Worm (Caenorhabditis elegans) whole organism, L4 larva: ENCODE measurements around the gene C08D8.7.
A peak's percentile ranks its signal among the peaks of the same experiment; 100 is the strongest.

Source experiments
- D1046.2 ChIP-seq: fragments of 200-800 bp; sonication (Bioruptor generic); IDR thresholded peaks from 2 replicates; pipeline ENCODE4 v1.3.6; 2022; ENCODE audit warnings: missing genetic modification characterization, missing compliant biosample characterization
- F26F4.8 ChIP-seq: fragments of 200-800 bp; sonication (Bioruptor generic); conservative IDR thresholded peaks from 2 replicates; pipeline ENCODE4 v1.3.6; 2022; ENCODE audit warnings: missing genetic modification characterization, missing compliant biosample characterization
- F37D6.2 ChIP-seq: sonication (generic microtip); optimal IDR thresholded peaks from 2 replicates; lab custom pipeline; 2016; ENCODE audit warnings: mild to moderate bottlenecking, missing genetic modification characterization, missing compliant biosample characterization
- F44E2.7 ChIP-seq: fragments of 200-800 bp; sonication (Bioruptor generic); IDR thresholded peaks from 2 replicates; pipeline ENCODE4 v2.1.2; 2022; ENCODE audit warnings: missing genetic modification characterization, missing compliant biosample characterization
- R02D3.7 ChIP-seq: fragments of 150-350 bp; sonication (generic microtip); optimal IDR thresholded peaks from 3 replicates; lab custom pipeline; 2014; ENCODE audit warnings: missing biosample characterization, missing genetic modification characterization
- T20F7.1 ChIP-seq: fragments of 200-800 bp; sonication (Bioruptor generic); optimal IDR thresholded peaks from 2 replicates; lab custom pipeline; 2018; ENCODE audit warnings: mild to moderate bottlenecking, missing genetic modification characterization, missing compliant biosample characterization
- T26A8.4 ChIP-seq: fragments of 200-800 bp; sonication (Bioruptor generic); IDR thresholded peaks from 2 replicates; pipeline ENCODE4 v1.3.6; 2022; ENCODE audit warnings: missing genetic modification characterization, missing compliant biosample characterization
- Y105C5A.15 ChIP-seq: fragments of 200-800 bp; sonication (Bioruptor generic); IDR thresholded peaks from 2 replicates; pipeline ENCODE4 v1.3.6; 2022; ENCODE audit warnings: missing genetic modification characterization, missing compliant biosample characterization
- Y5F2A.4 ChIP-seq: fragments of 200-800 bp; sonication (Bioruptor generic); optimal IDR thresholded peaks from 2 replicates; lab custom pipeline; 2018; ENCODE audit warnings: mild to moderate bottlenecking, missing genetic modification characterization, missing compliant biosample characterization
- Y75B8A.6 ChIP-seq: fragments of 200-800 bp; sonication (Bioruptor generic); IDR thresholded peaks from 2 replicates; pipeline ENCODE4 v1.3.6; 2022; ENCODE audit warnings: missing genetic modification reagents, missing genetic modification characterization, missing compliant biosample characterization
- ZK337.2 ChIP-seq: fragments of 200-800 bp; sonication (Bioruptor generic); IDR thresholded peaks from 2 replicates; pipeline ENCODE4 v1.3.6; 2022; ENCODE audit warnings: missing genetic modification reagents, missing genetic modification characterization, missing compliant biosample characterization
- aha-1 ChIP-seq: fragments of 150-350 bp; peaks from one replicate; lab custom pipeline; 2014; ENCODE audit warnings: missing biosample characterization, missing genetic modification characterization
- ceh-20 ChIP-seq: fragments of 200-800 bp; sonication (Bioruptor generic); IDR thresholded peaks from 2 replicates; pipeline ENCODE4 v1.3.6; 2022; ENCODE audit warnings: missing genetic modification reagents, missing genetic modification characterization, missing compliant biosample characterization
- ceh-32 ChIP-seq: sonication (generic microtip); optimal IDR thresholded peaks from 2 replicates; lab custom pipeline; 2016; ENCODE audit warnings: mild to moderate bottlenecking, missing genetic modification characterization, missing compliant biosample characterization; ENCODE audit not compliant: poor library complexity
- ceh-44 ChIP-seq: fragments of 200-800 bp; sonication (Bioruptor generic); IDR thresholded peaks from 2 replicates; pipeline ENCODE4 v1.3.6; 2022; ENCODE audit warnings: missing genetic modification reagents, missing genetic modification characterization, missing compliant biosample characterization
- ceh-82 ChIP-seq: sonication (generic microtip); optimal IDR thresholded peaks from 2 replicates; lab custom pipeline; 2017; ENCODE audit warnings: missing biosample characterization, missing genetic modification characterization
- cey-2 ChIP-seq: sonication (generic microtip); optimal IDR thresholded peaks from 3 replicates; lab custom pipeline; 2017; ENCODE audit warnings: missing genetic modification characterization, mild to moderate bottlenecking, missing compliant biosample characterization, antibody characterized with exemption, borderline replicate concordance; ENCODE audit not compliant: insufficient read depth
- dmd-9 ChIP-seq: fragments of 200-800 bp; sonication (Bioruptor generic); IDR thresholded peaks from 2 replicates; pipeline ENCODE4 v1.3.6; 2022; ENCODE audit warnings: missing genetic modification reagents, missing genetic modification characterization, missing compliant biosample characterization
- duxl-1 ChIP-seq: sonication (generic microtip); optimal IDR thresholded peaks from 2 replicates; lab custom pipeline; 2016; ENCODE audit warnings: mild to moderate bottlenecking, missing genetic modification characterization, moderate library complexity, missing compliant biosample characterization; ENCODE audit not compliant: poor library complexity
- dve-1 ChIP-seq: sonication (generic microtip); optimal IDR thresholded peaks from 2 replicates; lab custom pipeline; 2017; ENCODE audit warnings: antibody characterized with exemption, mild to moderate bottlenecking, missing genetic modification characterization, missing compliant biosample characterization; ENCODE audit not compliant: insufficient read depth
- fos-1 ChIP-seq: fragments of 150-350 bp; optimal IDR thresholded peaks from 2 replicates; lab custom pipeline; 2014; ENCODE audit warnings: missing biosample characterization, missing genetic modification characterization
- hlh-30 ChIP-seq: sonication (generic microtip); optimal IDR thresholded peaks from 2 replicates; lab custom pipeline; 2017; ENCODE audit warnings: antibody characterized with exemption, mild to moderate bottlenecking, missing genetic modification characterization, missing compliant biosample characterization; ENCODE audit not compliant: insufficient read depth
- lin-1 ChIP-seq: fragments of 200-800 bp; sonication (Bioruptor generic); IDR thresholded peaks from 2 replicates; pipeline ENCODE4 v1.3.6; 2022; ENCODE audit warnings: missing genetic modification reagents, missing genetic modification characterization, missing compliant biosample characterization
- lin-39 ChIP-seq: fragments of 150-350 bp; optimal IDR thresholded peaks from 2 replicates; lab custom pipeline; 2014; ENCODE audit warnings: missing biosample characterization, missing genetic modification reagents, missing genetic modification characterization
- lir-3 ChIP-seq: sonication (generic microtip); optimal IDR thresholded peaks from 2 replicates; lab custom pipeline; 2016; ENCODE audit warnings: mild to moderate bottlenecking, missing genetic modification characterization, missing compliant biosample characterization
- lsy-2 ChIP-seq, 2 experiments: fragments of 150-350 bp in 1 of 2; sonication (generic microtip) in 1 of 2; optimal IDR thresholded peaks; 2 replicates each; lab custom pipeline; 2014 to 2017; ENCODE audit warnings: missing biosample characterization in 2 of 2, missing genetic modification characterization in 2 of 2
- madf-5 ChIP-seq, 2 experiments: fragments of 200-800 bp; sonication (Bioruptor generic); IDR thresholded peaks; 2 replicates each; pipeline ENCODE4 v1.3.6; 2022; ENCODE audit warnings: missing compliant biosample characterization in 2 of 2, missing genetic modification characterization in 2 of 2
- mdl-1 ChIP-seq, 2 experiments: fragments of 150-350 bp in 1 of 2; sonication (generic microtip) in 1 of 2; optimal IDR thresholded peaks; 2 replicates each; lab custom pipeline; 2014 to 2017; ENCODE audit warnings: missing biosample characterization in 2 of 2, missing genetic modification characterization in 2 of 2
- mep-1 ChIP-seq: fragments of 150-350 bp; sonication (generic microtip); optimal IDR thresholded peaks from 3 replicates; lab custom pipeline; 2014; ENCODE audit warnings: missing biosample characterization, missing genetic modification characterization
- mes-2 ChIP-seq: sonication (generic microtip); optimal IDR thresholded peaks from 2 replicates; lab custom pipeline; 2016; ENCODE audit warnings: missing genotype, mild to moderate bottlenecking, missing genetic modification characterization, missing compliant biosample characterization; ENCODE audit not compliant: poor library complexity, severe bottlenecking
- nhr-102 ChIP-seq: sonication (generic microtip); optimal IDR thresholded peaks from 2 replicates; lab custom pipeline; 2016; ENCODE audit warnings: mild to moderate bottlenecking, missing genetic modification characterization, moderate library complexity, missing compliant biosample characterization
- nhr-11 ChIP-seq: fragments of 150-350 bp; optimal IDR thresholded peaks from 2 replicates; lab custom pipeline; 2014; ENCODE audit warnings: missing biosample characterization, missing genetic modification characterization
- nhr-25 ChIP-seq: sonication (generic microtip); optimal IDR thresholded peaks from 2 replicates; lab custom pipeline; 2017; ENCODE audit warnings: missing genetic modification characterization, mild to moderate bottlenecking, missing compliant biosample characterization, antibody characterized with exemption, moderate library complexity, borderline replicate concordance; ENCODE audit not compliant: insufficient read depth
- nhr-28 ChIP-seq: fragments of 150-350 bp; optimal IDR thresholded peaks from 2 replicates; lab custom pipeline; 2014; ENCODE audit warnings: missing biosample characterization, missing genetic modification characterization
- nhr-41 ChIP-seq: fragments of 200-800 bp; sonication (Bioruptor generic); IDR thresholded peaks from 2 replicates; pipeline ENCODE4 v1.3.6; 2022; ENCODE audit warnings: missing genetic modification reagents, missing genetic modification characterization, missing compliant biosample characterization
- nhr-42 ChIP-seq: fragments of 200-800 bp; sonication (Bioruptor generic); IDR thresholded peaks from 2 replicates; pipeline ENCODE4 v1.3.6; 2022; ENCODE audit warnings: missing genetic modification characterization, missing compliant biosample characterization
- nhr-6 ChIP-seq: fragments of 150-350 bp; optimal IDR thresholded peaks from 2 replicates; lab custom pipeline; 2014; ENCODE audit warnings: missing biosample characterization, missing genetic modification characterization
- nhr-77 ChIP-seq: fragments of 150-350 bp; optimal IDR thresholded peaks from 2 replicates; lab custom pipeline; 2014; ENCODE audit warnings: missing biosample characterization, missing genetic modification characterization
- php-3 ChIP-seq: fragments of 200-800 bp; sonication (Bioruptor generic); IDR thresholded peaks from 2 replicates; pipeline ENCODE4 v1.3.6; 2022; ENCODE audit warnings: missing genetic modification reagents, missing genetic modification characterization, missing compliant biosample characterization
- rbr-2 ChIP-seq: sonication (generic microtip); optimal IDR thresholded peaks from 2 replicates; lab custom pipeline; 2016; ENCODE audit warnings: missing genotype, missing genetic modification characterization, missing compliant biosample characterization
- saeg-2 ChIP-seq: fragments of 200-800 bp; sonication (Bioruptor generic); IDR thresholded peaks from 2 replicates; pipeline ENCODE4 v1.3.6; 2022; ENCODE audit warnings: missing genetic modification reagents, missing genetic modification characterization, missing compliant biosample characterization
- sdz-12 ChIP-seq: fragments of 200-800 bp; sonication (Bioruptor generic); optimal IDR thresholded peaks from 2 replicates; lab custom pipeline; 2018; ENCODE audit warnings: mild to moderate bottlenecking, missing genetic modification characterization, missing compliant biosample characterization
- set-16 ChIP-seq: fragments of 200-800 bp; sonication (Bioruptor generic); IDR thresholded peaks from 2 replicates; pipeline ENCODE4 v1.3.6; 2022; ENCODE audit warnings: missing genetic modification reagents, missing genetic modification characterization, missing compliant biosample characterization
- skn-1 ChIP-seq: fragments of 150-350 bp; optimal IDR thresholded peaks from 2 replicates; lab custom pipeline; 2014; ENCODE audit warnings: missing biosample characterization, missing genetic modification characterization
- unc-130 ChIP-seq: sonication (generic microtip); optimal IDR thresholded peaks from 2 replicates; lab custom pipeline; 2016; ENCODE audit warnings: missing genetic modification reagents, missing genetic modification characterization, missing compliant biosample characterization
- unc-39 ChIP-seq: sonication (generic microtip); optimal IDR thresholded peaks from 2 replicates; lab custom pipeline; 2017; ENCODE audit warnings: missing biosample characterization, missing genetic modification characterization
- vab-7 ChIP-seq: fragments of 200-800 bp; sonication (Bioruptor generic); IDR thresholded peaks from 2 replicates; pipeline ENCODE4 v1.3.6; 2022; ENCODE audit warnings: missing genetic modification reagents, missing genetic modification characterization, missing compliant biosample characterization
- zip-11 ChIP-seq: fragments of 200-800 bp; sonication (Bioruptor generic); IDR thresholded peaks from 2 replicates; pipeline ENCODE4 v1.3.6; 2022; ENCODE audit warnings: missing genetic modification characterization, missing compliant biosample characterization
- zip-2 ChIP-seq: fragments of 150-350 bp; optimal IDR thresholded peaks from 2 replicates; lab custom pipeline; 2014; ENCODE audit warnings: missing biosample characterization, missing genetic modification characterization
- ztf-7 ChIP-seq: fragments of 150-350 bp; optimal IDR thresholded peaks from 2 replicates; lab custom pipeline; 2014; ENCODE audit warnings: missing biosample characterization, missing genetic modification characterization

Gene C08D8.7

ce11 chrV:8348959-8349389 lies 8.0 kb downstream of the C08D8.7 start (continued):
- TF ChIP-seq saeg-2 (GFP tag; lab: Robert Waterston, UW) (no peak), unc-130 (peak; percentile 80), R02D3.7 (tag; lab: Kevin White, UChicago) (no peak), vab-7 (no peak; the same call in 1 of the 2 replicates), madf-5 (GFP tag; IDR thresholded peaks at IDR 0.05; lab: Robert Waterston, UW) (no peak), Y75B8A.6 (GFP tag; lab: Robert Waterston, UW) (no peak), php-3 (GFP tag; lab: Robert Waterston, UW) (no peak), unc-39 (tag; lab: Kevin White, UChicago) (no peak), nhr-41 (GFP tag; lab: Robert Waterston, UW) (0 out of 2 replicates have a peak, but pooled peaks have one; percentile 47), cey-2 (tag; lab: Kevin White, UChicago) (no peak), lsy-2 (tag; optimal IDR thresholded peaks at IDR 0.05; lab: Kevin White, UChicago) (peak; percentile 57 to 75), F37D6.2 (tag; lab: Kevin White, UChicago) (peak; percentile 6), nhr-6 (peak; percentile 21), F26F4.8 (GFP tag; lab: Robert Waterston, UW) (no peak), nhr-28 (peak; percentile 74), zip-11 (no peak), nhr-42 (GFP tag; lab: Robert Waterston, UW) (0 out of 2 replicates have a peak, but pooled peaks have one; percentile 71), mdl-1 (tag; optimal IDR thresholded peaks at IDR 0.05; lab: Kevin White, UChicago) (peak in 1 of 2 experiments; percentile 2), mep-1 (tag; lab: Kevin White, UChicago) (peak; percentile 91), mes-2 (tag; lab: Kevin White, UChicago) (peak; percentile 90), ceh-44 (GFP tag; lab: Robert Waterston, UW) (no peak), F44E2.7 (GFP tag; lab: Robert Waterston, UW) (no peak), lir-3 (tag; lab: Kevin White, UChicago) (peak; percentile 19), nhr-25 (tag; lab: Kevin White, UChicago) (peak; percentile 82), dmd-9 (GFP tag; lab: Robert Waterston, UW) (0 out of 2 replicates have a peak, but pooled peaks have one; percentile 15), dve-1 (tag; lab: Kevin White, UChicago) (peak; percentile 96), zip-2 (tag; lab: Kevin White, UChicago) (peak; percentile 59), nhr-11 (tag; lab: Kevin White, UChicago) (peak; percentile 32), lin-1 (GFP tag; lab: Robert Waterston, UW) (peak; percentile 88; the same call in 1 of the 2 replicates), hlh-30 (tag; lab: Kevin White, UChicago) (peak; percentile 74), ceh-20 (GFP tag; lab: Robert Waterston, UW) (0 out of 2 replicates have a peak, but pooled peaks have one; percentile 42), ceh-82 (tag; lab: Kevin White, UChicago) (no peak), ztf-7 (tag; lab: Kevin White, UChicago) (peak; percentile 65), T20F7.1 (GFP tag; lab: Kevin White, UChicago) (peak; percentile 76), skn-1 (tag; lab: Kevin White, UChicago) (no peak), duxl-1 (peak; percentile 95), Y5F2A.4 (GFP tag; lab: Kevin White, UChicago) (no peak), set-16 (no peak; the same call in none of the 2 replicates), aha-1 (tag; lab: Kevin White, UChicago) (peak; percentile 76), nhr-102 (tag; lab: Kevin White, UChicago) (peak; percentile 91), lin-39 (tag; lab: Kevin White, UChicago) (no peak), sdz-12 (no peak), fos-1 (tag; lab: Kevin White, UChicago) (no peak), ceh-32 (tag; lab: Kevin White, UChicago) (peak; percentile 12), nhr-77 (tag; lab: Kevin White, UChicago) (no peak), Y105C5A.15 (GFP tag; lab: Robert Waterston, UW) (no peak), ZK337.2 (GFP tag; lab: Robert Waterston, UW) (0 out of 2 replicates have a peak, but pooled peaks have one; percentile 35), D1046.2 (GFP tag; lab: Robert Waterston, UW) (no peak), rbr-2 (peak; percentile 80), T26A8.4 (GFP tag; lab: Robert Waterston, UW) (peak; percentile 92)
